Fruit fly (Drosophila melanogaster) whole organism, embryonic: ENCODE measurements around the gene CG13840.
A peak's percentile ranks its signal among the peaks of the same experiment; 100 is the strongest.

Experiments
- BtbVII ChIP-seq: fragments of 200-800 bp; sonication (Bioruptor generic); optimal IDR thresholded peaks from 3 replicates; lab custom pipeline; 2017; ENCODE audit warnings: missing biosample characterization, mild to moderate bottlenecking, missing genetic modification characterization
- C15 ChIP-seq: fragments of 200-800 bp; sonication (Bioruptor generic); IDR thresholded peaks from 3 replicates; pipeline ENCODE4 v1.3.6; 2022; ENCODE audit warnings: missing biosample characterization, missing genetic modification characterization
- CG10267 ChIP-seq: fragments of 200-800 bp; sonication (Bioruptor generic); optimal IDR thresholded peaks from 2 replicates; lab custom pipeline; 2018; ENCODE audit warnings: missing biosample characterization, mild to moderate bottlenecking, missing genetic modification characterization, moderate library complexity
- CG10565 ChIP-seq: fragments of 200-800 bp; sonication (Bioruptor generic); optimal IDR thresholded peaks from 3 replicates; lab custom pipeline; 2016; ENCODE audit warnings: missing biosample characterization, mild to moderate bottlenecking, missing genetic modification characterization
- CG12236 ChIP-seq: fragments of 200-800 bp; sonication (Bioruptor generic); optimal IDR thresholded peaks from 2 replicates; lab custom pipeline; 2016; ENCODE audit warnings: missing biosample characterization, missing genetic modification characterization
- CG13424 ChIP-seq: fragments of 200-800 bp; sonication (Bioruptor generic); optimal IDR thresholded peaks from 2 replicates; lab custom pipeline; 2019; ENCODE audit warnings: missing biosample characterization, mild to moderate bottlenecking, missing genetic modification characterization, moderate library complexity
- CG17568 ChIP-seq: fragments of 200-800 bp; sonication (Bioruptor generic); optimal IDR thresholded peaks from 2 replicates; lab custom pipeline; 2018; ENCODE audit warnings: missing biosample characterization, mild to moderate bottlenecking, missing genetic modification characterization, moderate library complexity
- CG2678 ChIP-seq: fragments of 200-800 bp; sonication (Bioruptor generic); optimal IDR thresholded peaks from 3 replicates; lab custom pipeline; 2019; ENCODE audit warnings: missing biosample characterization, mild to moderate bottlenecking, missing genetic modification characterization, moderate library complexity
- CG30020 ChIP-seq: fragments of 200-800 bp; optimal IDR thresholded peaks from 2 replicates; lab custom pipeline; 2019; ENCODE audit warnings: missing biosample characterization, mild to moderate bottlenecking, missing genetic modification characterization, moderate library complexity
- CG30403 ChIP-seq: fragments of 200-800 bp; sonication (Bioruptor generic); optimal IDR thresholded peaks from 3 replicates; lab custom pipeline; 2016; ENCODE audit warnings: missing biosample characterization, missing genetic modification characterization
- CG32767 ChIP-seq: fragments of 200-800 bp; sonication (Bioruptor generic); IDR thresholded peaks from 2 replicates; pipeline ENCODE4 v1.3.6; 2022; ENCODE audit warnings: missing biosample characterization, missing genetic modification characterization
- CG32772 ChIP-seq: fragments of 200-800 bp; sonication (Bioruptor generic); IDR thresholded peaks from 2 replicates; pipeline ENCODE4 v1.3.6; 2022; ENCODE audit warnings: missing biosample characterization, missing genetic modification characterization
- CG3281 ChIP-seq: fragments of 200-800 bp; sonication (Bioruptor generic); optimal IDR thresholded peaks from 3 replicates; lab custom pipeline; 2017; ENCODE audit warnings: missing biosample characterization, mild to moderate bottlenecking, missing genetic modification characterization
- CG3726 ChIP-seq: fragments of 200-800 bp; sonication (Bioruptor generic); IDR thresholded peaks from 3 replicates; pipeline ENCODE4, ENCODE4 v1.3.6; 2022; ENCODE audit warnings: missing biosample characterization, missing genetic modification characterization
- CG4282 ChIP-seq: fragments of 200-800 bp; sonication (Bioruptor generic); optimal IDR thresholded peaks from 2 replicates; lab custom pipeline; 2016; ENCODE audit warnings: missing biosample characterization, missing genetic modification characterization
- CG4617 ChIP-seq: fragments of 200-800 bp; sonication (Bioruptor generic); optimal IDR thresholded peaks from 3 replicates; lab custom pipeline; 2016; ENCODE audit warnings: missing biosample characterization, missing genetic modification characterization, borderline replicate concordance
- CG5245 ChIP-seq: fragments of 200-800 bp; sonication (Bioruptor generic); optimal IDR thresholded peaks from 3 replicates; lab custom pipeline; 2016; ENCODE audit warnings: missing biosample characterization, missing genetic modification characterization
- CG6791 ChIP-seq: fragments of 200-800 bp; sonication (Bioruptor generic); IDR thresholded peaks from 3 replicates; pipeline ENCODE4 v1.3.6; 2022; ENCODE audit warnings: missing biosample characterization, missing genetic modification characterization; ENCODE audit not compliant: partially characterized antibody
- CG7271 ChIP-seq: fragments of 200-800 bp; sonication (Bioruptor generic); optimal IDR thresholded peaks from 2 replicates; lab custom pipeline; 2018; ENCODE audit warnings: missing biosample characterization, mild to moderate bottlenecking, missing genetic modification characterization, moderate library complexity
- CG7928 ChIP-seq: fragments of 200-800 bp; sonication (Bioruptor generic); optimal IDR thresholded peaks from 2 replicates; lab custom pipeline; 2017; ENCODE audit warnings: missing biosample characterization, mild to moderate bottlenecking, missing genetic modification characterization
- CG8281 ChIP-seq: fragments of 200-800 bp; sonication (Bioruptor generic); optimal IDR thresholded peaks from 2 replicates; lab custom pipeline; 2018; ENCODE audit warnings: missing biosample characterization, mild to moderate bottlenecking, missing genetic modification characterization, moderate library complexity
- Dek ChIP-seq: fragments of 200-800 bp; sonication (Bioruptor generic); optimal IDR thresholded peaks from 3 replicates; lab custom pipeline; 2019; ENCODE audit warnings: missing biosample characterization, mild to moderate bottlenecking, missing genetic modification characterization, moderate library complexity
- Dll ChIP-seq: fragments of 200-800 bp; sonication (Bioruptor generic); IDR thresholded peaks from 4 replicates; pipeline ENCODE4 v1.3.6; 2022; ENCODE audit warnings: missing biosample characterization, missing genetic modification characterization; ENCODE audit not compliant: partially characterized antibody
- Elba2 ChIP-seq: fragments of 200-800 bp; sonication (Bioruptor generic); optimal IDR thresholded peaks from 3 replicates; lab custom pipeline; 2016; ENCODE audit warnings: missing biosample characterization, missing genetic modification characterization
- Ets65A ChIP-seq: fragments of 200-800 bp; sonication (Bioruptor generic); peaks from one replicate; lab custom pipeline; 2016; ENCODE audit warnings: missing biosample characterization, missing genetic modification characterization
- Fer3 ChIP-seq: fragments of 200-800 bp; sonication (Bioruptor generic); optimal IDR thresholded peaks from 2 replicates; lab custom pipeline; 2018; ENCODE audit warnings: missing biosample characterization, mild to moderate bottlenecking, missing genetic modification characterization, moderate library complexity
- Hr3 ChIP-seq: fragments of 200-800 bp; sonication (Bioruptor generic); optimal IDR thresholded peaks from 3 replicates; lab custom pipeline; 2016; ENCODE audit warnings: missing biosample characterization, missing genetic modification characterization
- NK7.1 ChIP-seq: fragments of 200-800 bp; sonication (Bioruptor generic); optimal IDR thresholded peaks from 3 replicates; lab custom pipeline; 2016; ENCODE audit warnings: missing biosample characterization, missing genetic modification characterization
- NfI ChIP-seq: fragments of 200-800 bp; sonication (Bioruptor generic); optimal IDR thresholded peaks from 3 replicates; lab custom pipeline; 2018; ENCODE audit warnings: missing biosample characterization, mild to moderate bottlenecking, missing genetic modification characterization, moderate library complexity
- aop ChIP-seq: fragments of 200-800 bp; sonication (Bioruptor generic); IDR thresholded peaks from 2 replicates; pipeline ENCODE4 v1.3.6; 2022; ENCODE audit warnings: missing biosample characterization, missing genetic modification characterization
- ara ChIP-seq: fragments of 200-800 bp; sonication (Bioruptor generic); IDR thresholded peaks from 2 replicates; pipeline ENCODE4 v1.3.6; 2022; ENCODE audit warnings: missing biosample characterization, missing genetic modification characterization
- ase ChIP-seq: fragments of 200-800 bp; sonication (Bioruptor generic); IDR thresholded peaks from 3 replicates; pipeline ENCODE4 v1.3.6; 2022; ENCODE audit warnings: missing biosample characterization, missing genetic modification characterization
- bbx ChIP-seq: fragments of 200-800 bp; sonication (Bioruptor generic); IDR thresholded peaks from 2 replicates; pipeline ENCODE4 v1.3.6; 2022; ENCODE audit warnings: missing biosample characterization, missing genetic modification characterization; ENCODE audit not compliant: partially characterized antibody
- bcd ChIP-seq: fragments of 200-800 bp; sonication (Bioruptor generic); optimal IDR thresholded peaks from 2 replicates; lab custom pipeline; 2017; ENCODE audit warnings: missing biosample characterization, mild to moderate bottlenecking, missing genetic modification characterization
- dm ChIP-seq: fragments of 200-800 bp; sonication (Bioruptor generic); optimal IDR thresholded peaks from 3 replicates; lab custom pipeline; 2016; ENCODE audit warnings: missing biosample characterization, missing genetic modification characterization
- dpn ChIP-seq, 2 experiments: fragments of 200-800 bp; sonication (Bioruptor generic); optimal IDR thresholded peaks; 3 replicates each; lab custom pipeline; 2016; ENCODE audit warnings: missing biosample characterization in 2 of 2, missing genetic modification characterization in 2 of 2
- ftz-f1 ChIP-seq: fragments of 200-800 bp; sonication (Bioruptor generic); optimal IDR thresholded peaks from 2 replicates; lab custom pipeline; 2016; ENCODE audit warnings: missing biosample characterization, missing genetic modification characterization
- hb ChIP-seq: fragments of 200-800 bp; sonication (Bioruptor generic); IDR thresholded peaks from 3 replicates; pipeline ENCODE4 v1.3.6; 2022; ENCODE audit warnings: missing biosample characterization, missing genetic modification characterization; ENCODE audit not compliant: partially characterized antibody
- hkb ChIP-seq, 2 experiments: fragments of 200-800 bp in 1 of 2; fragments of >200 bp in 1 of 2; sonication (Bioruptor generic) in 1 of 2; IDR thresholded peaks in 1 of 2; optimal IDR thresholded peaks in 1 of 2; 2 replicates each; pipeline versions ENCODE4 v1.3.6 to Lab custom; 2017 to 2022; ENCODE audit warnings: missing biosample characterization in 1 of 2, missing genetic modification characterization in 1 of 2
- insv ChIP-seq, 2 experiments: fragments of 200-800 bp; sonication (Bioruptor generic); optimal IDR thresholded peaks; 3 replicates each; lab custom pipeline; 2016 to 2018; ENCODE audit warnings: missing biosample characterization in 2 of 2, missing genetic modification characterization in 2 of 2
- inv ChIP-seq: fragments of 200-800 bp; sonication (Bioruptor generic); IDR thresholded peaks from 2 replicates; pipeline ENCODE4 v1.3.6; 2022; ENCODE audit warnings: missing biosample characterization, missing genetic modification characterization; ENCODE audit not compliant: partially characterized antibody
- jigr1 ChIP-seq: fragments of 200-800 bp; sonication (Bioruptor generic); IDR thresholded peaks from 3 replicates; pipeline ENCODE4 v1.3.6; 2022; ENCODE audit warnings: missing biosample characterization, missing genetic modification characterization
- jumu ChIP-seq: fragments of 200-800 bp; sonication (Bioruptor generic); optimal IDR thresholded peaks from 3 replicates; lab custom pipeline; 2016; ENCODE audit warnings: missing biosample characterization, missing genetic modification characterization
- lov ChIP-seq, 2 experiments: fragments of 200-800 bp in 1 of 2; fragments of >200 bp in 1 of 2; sonication (Bioruptor generic) in 1 of 2; IDR thresholded peaks in 1 of 2; optimal IDR thresholded peaks in 1 of 2; 2 replicates in 1 of 2; 3 replicates in 1 of 2; pipeline versions ENCODE4 v1.3.6 to Lab custom; 2017 to 2022; ENCODE audit warnings: missing biosample characterization in 1 of 2, missing genetic modification characterization in 1 of 2
- sd ChIP-seq: fragments of 200-800 bp; sonication (Bioruptor generic); optimal IDR thresholded peaks from 3 replicates; lab custom pipeline; 2018; ENCODE audit warnings: missing biosample characterization, mild to moderate bottlenecking, missing genetic modification characterization, moderate library complexity
- ssp ChIP-seq: fragments of 200-800 bp; sonication (Bioruptor generic); IDR thresholded peaks from 2 replicates; pipeline ENCODE4 v1.3.6; 2022; ENCODE audit warnings: missing biosample characterization, missing genetic modification characterization
- yki ChIP-seq: fragments of >200 bp; optimal IDR thresholded peaks from 3 replicates; lab custom pipeline; 2018
- zf30C ChIP-seq: fragments of 200-800 bp; sonication (Bioruptor generic); optimal IDR thresholded peaks from 3 replicates; lab custom pipeline; 2018; ENCODE audit warnings: missing biosample characterization, mild to moderate bottlenecking, missing genetic modification characterization

Gene CG13840

dm6 chr3R:22816078-22816436 lies at the start of gene CG13840:
CG13840 (minus strand) TSS chr3R:22816178.
- TF ChIP-seq Ets65A (peak; percentile 31), insv (GFP tag; optimal IDR thresholded peaks at IDR 0.05; lab: Kevin White, UChicago) (no peak)
- TF ChIP-seq, all 482 proteins: peak for 1

- TF ChIP-seq aop (GFP tag; lab: Robert Waterston, UW) (no peak), CG30403 (GFP tag; lab: Kevin White, UChicago) (peak; percentile 22), C15 (no peak), CG13424 (peak; percentile 71), CG8281 (tag; lab: Kevin White, UChicago) (no peak), NK7.1 (peak; percentile 25), Hr3 (GFP tag; lab: Kevin White, UChicago) (peak; percentile 22), ara (GFP tag; lab: Robert Waterston, UW) (peak; percentile 53; the same call in 1 of the 2 replicates), dm (peak; percentile 24), sd (tag; lab: Kevin White, UChicago) (no peak), bbx (GFP tag; lab: Robert Waterston, UW) (no peak), CG3281 (peak; percentile 35), CG32767 (GFP tag; lab: Robert Waterston, UW) (peak; percentile 49; the same call in 1 of the 2 replicates), CG4617 (GFP tag; lab: Kevin White, UChicago) (no peak), Fer3 (tag; lab: Kevin White, UChicago) (peak; percentile 51), CG17568 (GFP tag; lab: Kevin White, UChicago) (no peak), CG32772 (GFP tag; lab: Robert Waterston, UW) (peak; percentile 41; the same call in 1 of the 2 replicates), CG30020 (tag; lab: Kevin White, UChicago) (no peak), Dll (GFP tag; lab: Robert Waterston, UW) (no peak), CG2678 (tag; lab: Kevin White, UChicago) (peak; percentile 82), Dek (tag; lab: Kevin White, UChicago) (peak; percentile 49), CG10267 (tag; lab: Kevin White, UChicago) (no peak), CG7928 (GFP tag; lab: Kevin White, UChicago) (no peak), zf30C (GFP tag; lab: Kevin White, UChicago) (peak; percentile 19), NfI (GFP tag; lab: Kevin White, UChicago) (peak; percentile 61), CG6791 (GFP tag; lab: Robert Waterston, UW) (no peak), jigr1 (GFP tag; lab: Robert Waterston, UW) (no peak), yki (lab: Kevin White, UChicago) (no peak), lov (optimal IDR thresholded peaks at IDR 0.05; lab: Kevin White, UChicago) (no peak), lov (GFP tag; IDR thresholded peaks at IDR 0.05; lab: Robert Waterston, UW) (no peak), hb (GFP tag; lab: Robert Waterston, UW) (no peak), ase (0 out of 3 replicates have a peak, but pooled peaks have one; percentile 21), bcd (GFP tag; lab: Kevin White, UChicago) (peak; percentile 46), dpn (GFP tag; optimal IDR thresholded peaks at IDR 0.05; lab: Kevin White, UChicago) (peak in 1 of 2 experiments; percentile 19), CG10565 (no peak), Elba2 (no peak), CG3726 (no peak), CG5245 (GFP tag; lab: Kevin White, UChicago) (no peak), hkb (optimal IDR thresholded peaks at IDR 0.05; lab: Kevin White, UChicago) (no peak), hkb (GFP tag; IDR thresholded peaks at IDR 0.05; lab: Robert Waterston, UW) (peak; percentile 67), CG7271 (tag; lab: Kevin White, UChicago) (no peak), ssp (GFP tag; lab: Robert Waterston, UW) (peak; percentile 33; the same call in 1 of the 2 replicates), CG4282 (GFP tag; lab: Kevin White, UChicago) (no peak), BtbVII (no peak), CG12236 (GFP tag; lab: Kevin White, UChicago) (no peak), ftz-f1 (GFP tag; lab: Kevin White, UChicago) (no peak), inv (GFP tag; lab: Robert Waterston, UW) (no peak), jumu (peak; percentile 40)
Observed at dm6 chr3R:22861982-22862381, 46.0 kb upstream of the CG13840 start.
